Worm (Caenorhabditis elegans): ENCODE results near the gene rol-1.

ce11 chrII:12199912-12200637, 27.7 kb downstream of the rol-1 start, which contains the start of gene polg-1:
- TF ChIP-seq lin-13 (GFP tag; optimal IDR thresholded peaks at IDR 0.05), result no peak
- no peak for TF ChIP-seq unc-86 (tag; optimal IDR thresholded peaks at IDR 0.05)
- no peak for TF ChIP-seq aha-1 (tag; optimal IDR thresholded peaks at IDR 0.05)
- TF ChIP-seq unc-62 (GFP tag; optimal IDR thresholded peaks at IDR 0.05), result no peak
- TF ChIP-seq lir-3 (tag; optimal IDR thresholded peaks at IDR 0.05; ENCODE audit: poor library complexity), result no peak
- no peak for TF ChIP-seq egl-27 (tag; optimal IDR thresholded peaks at IDR 0.05)
- no peak for TF ChIP-seq ama-1 (optimal IDR thresholded peaks at IDR 0.05)
- TF ChIP-seq elt-2 (tag; optimal IDR thresholded peaks at IDR 0.05), result no peak
- no peak for TF ChIP-seq dpl-1 (GFP tag; optimal IDR thresholded peaks at IDR 0.05)
- TF ChIP-seq pax-3 (tag; optimal IDR thresholded peaks at IDR 0.05), result no peak
- TF ChIP-seq nhr-12 (tag; optimal IDR thresholded peaks at IDR 0.05), result no peak
- no peak for TF ChIP-seq zip-4 (GFP tag; optimal IDR thresholded peaks at IDR 0.05)

Data from whole organism, L1 larva.